Fruit fly (Drosophila melanogaster): ENCODE data around the gene mthl7.
A peak's percentile ranks its signal among the peaks of the same experiment; 100 is the strongest.

Gene mthl7

dm6 chr3L:8185263-8186227 lies 5.2 kb upstream of the mthl7 start (continued):
- TF ChIP-seq Doc3 (GFP tag; IDR thresholded peaks at IDR 0.05; ENCODE audit: partially characterized antibody): no peak
- peak; percentile 23 for TF ChIP-seq BtbVII (GFP tag; optimal IDR thresholded peaks at IDR 0.05)
- TF ChIP-seq Neu2 (GFP tag; optimal IDR thresholded peaks at IDR 0.05; ENCODE audit: borderline replicate concordance): no peak
- TF ChIP-seq CG15696 (tag; optimal IDR thresholded peaks at IDR 0.05): no peak
- 0 out of 3 replicates have a peak, but pooled peaks have one; percentile 16 for TF ChIP-seq CG14050 (GFP tag; IDR thresholded peaks at IDR 0.05)
- no peak for TF ChIP-seq CG18764 (GFP tag; optimal IDR thresholded peaks at IDR 0.05)
- peak; percentile 44; the same call in 1 of the 2 replicates for TF ChIP-seq sisA (GFP tag; IDR thresholded peaks at IDR 0.05)
- TF ChIP-seq hbn (GFP tag; IDR thresholded peaks at IDR 0.05; ENCODE audit: partially characterized antibody): no peak
- no peak for TF ChIP-seq dati (GFP tag; IDR thresholded peaks at IDR 0.05)
- TF ChIP-seq CG10543 (GFP tag; optimal IDR thresholded peaks at IDR 0.05): peak; percentile 92
- no peak for TF ChIP-seq CG16813 (GFP tag; IDR thresholded peaks at IDR 0.05; ENCODE audit: partially characterized antibody)
- TF ChIP-seq Kr (GFP tag; optimal IDR thresholded peaks at IDR 0.05): no peak
- peak; percentile 8 for TF ChIP-seq CG10274 (GFP tag; optimal IDR thresholded peaks at IDR 0.05)
- no peak for TF ChIP-seq CG13287 (GFP tag; IDR thresholded peaks at IDR 0.05; ENCODE audit: partially characterized antibody)
- TF ChIP-seq CrebB (tag; optimal IDR thresholded peaks at IDR 0.05): peak; percentile 48
- peak; percentile 55; the same call in 1 of the 2 replicates for TF ChIP-seq Ada2b (GFP tag; IDR thresholded peaks at IDR 0.05)
- TF ChIP-seq sens-2 (GFP tag; IDR thresholded peaks at IDR 0.05): peak; percentile 86
- no peak for TF ChIP-seq lbe (GFP tag; optimal IDR thresholded peaks at IDR 0.05)
- no peak for TF ChIP-seq CG4282 (GFP tag; optimal IDR thresholded peaks at IDR 0.05)
- TF ChIP-seq bsh (GFP tag; optimal IDR thresholded peaks at IDR 0.05): peak in 1 of 2 experiments; percentile 34
- TF ChIP-seq corto (GFP tag; optimal IDR thresholded peaks at IDR 0.05): no peak
- TF ChIP-seq tio (GFP tag; optimal IDR thresholded peaks at IDR 0.05): peak; percentile 39
- TF ChIP-seq slbo (GFP tag; IDR thresholded peaks at IDR 0.05): peak; percentile 69
- TF ChIP-seq ci (GFP tag; IDR thresholded peaks at IDR 0.05): peak; percentile 13; the same call in 1 of the 3 replicates
- TF ChIP-seq grn (GFP tag; optimal IDR thresholded peaks at IDR 0.05): peak; percentile 99
- TF ChIP-seq CG2116 (GFP tag; optimal IDR thresholded peaks at IDR 0.05): no peak
- TF ChIP-seq CG11696 (GFP tag; IDR thresholded peaks at IDR 0.05): 0 out of 2 replicates have a peak, but pooled peaks have one; percentile 8
- TF ChIP-seq CG3838 (GFP tag; optimal IDR thresholded peaks at IDR 0.05): no peak
- peak; percentile 53 for TF ChIP-seq Hey (tag; optimal IDR thresholded peaks at IDR 0.05)
- TF ChIP-seq bcd (GFP tag; optimal IDR thresholded peaks at IDR 0.05): peak; percentile 34
- TF ChIP-seq pita (GFP tag; optimal IDR thresholded peaks at IDR 0.05): no peak
- peak; percentile 97 for TF ChIP-seq row (GFP tag; IDR thresholded peaks at IDR 0.05)
- TF ChIP-seq ap (GFP tag; IDR thresholded peaks at IDR 0.05): no peak
- TF ChIP-seq CG9797 (GFP tag; optimal IDR thresholded peaks at IDR 0.05): no peak
- no peak for TF ChIP-seq CG10565 (GFP tag; optimal IDR thresholded peaks at IDR 0.05)
- no peak for TF ChIP-seq tll (GFP tag; optimal IDR thresholded peaks at IDR 0.05)
- TF ChIP-seq CG10979 (tag; optimal IDR thresholded peaks at IDR 0.05): peak; percentile 42
- TF ChIP-seq Nf-YC (tag; optimal IDR thresholded peaks at IDR 0.05): peak; percentile 70
- peak; percentile 47 for TF ChIP-seq CG12155 (GFP tag; optimal IDR thresholded peaks at IDR 0.05)
- peak; percentile 32 for TF ChIP-seq vfl (GFP tag; optimal IDR thresholded peaks at IDR 0.05)
- TF ChIP-seq CG4730 (GFP tag; IDR thresholded peaks at IDR 0.05): peak; percentile 42; the same call in 1 of the 2 replicates
- TF ChIP-seq CG4617 (GFP tag; optimal IDR thresholded peaks at IDR 0.05; ENCODE audit: borderline replicate concordance): no peak
- TF ChIP-seq CG4707 (GFP tag; optimal IDR thresholded peaks at IDR 0.05): no peak
- TF ChIP-seq crp (GFP tag; optimal IDR thresholded peaks at IDR 0.05): no peak
- peak; percentile 57 for TF ChIP-seq Hsf (GFP tag; optimal IDR thresholded peaks at IDR 0.05)
- no peak for TF ChIP-seq CG17328 (GFP tag; IDR thresholded peaks at IDR 0.05)
- TF ChIP-seq pros (GFP tag; optimal IDR thresholded peaks at IDR 0.05): peak; percentile 9
